Worm (Caenorhabditis elegans): ENCODE data around the gene C35A5.10.

Gene C35A5.10

ce11 chrV:10503011-10503410, 982 bp upstream of the C35A5.10 start, which contains the start of gene C35A5.11:
Gene C35A5.11 (minus strand): TSS chrV:10503111.
- TF ChIP-seq him-1 (tag; optimal IDR thresholded peaks at IDR 0.05), result no peak
- TF ChIP-seq dao-5 (tag; optimal IDR thresholded peaks at IDR 0.05), result no peak
- no peak for TF ChIP-seq W03F9.2 (tag; optimal IDR thresholded peaks at IDR 0.05)

- TF ChIP-seq dao-5 (tag; optimal IDR thresholded peaks at IDR 0.05), result no peak
- TF ChIP-seq him-1 (tag; optimal IDR thresholded peaks at IDR 0.05), result no peak
- no peak for TF ChIP-seq W03F9.2 (tag; optimal IDR thresholded peaks at IDR 0.05)
Observed at ce11 chrV:10505553-10505952, 1.6 kb downstream of the C35A5.10 start, which contains the start of gene C35A5.5. Gene C35A5.5 (plus strand): TSS chrV:10505853.

- no peak for TF ChIP-seq W03F9.2 (tag; optimal IDR thresholded peaks at IDR 0.05)
- no peak for TF ChIP-seq dao-5 (tag; optimal IDR thresholded peaks at IDR 0.05)
- TF ChIP-seq him-1 (tag; optimal IDR thresholded peaks at IDR 0.05), result no peak
Observed at ce11 chrV:10508855-10509254, 4.9 kb downstream of the C35A5.10 start, which contains the start of gene C35A5.6. Gene C35A5.6 (plus strand): TSS chrV:10509137.

- TF ChIP-seq W03F9.2 (tag; optimal IDR thresholded peaks at IDR 0.05), result no peak
Observed at ce11 chrV:10514271-10514670, 10.3 kb downstream of the C35A5.10 start, which contains the start of gene dmsr-8. Gene dmsr-8 (minus strand): TSS chrV:10514371.

ce11 chrV:10516702-10517101, 12.7 kb downstream of the C35A5.10 start:
- TF ChIP-seq him-1 (tag; optimal IDR thresholded peaks at IDR 0.05), result no peak
- TF ChIP-seq dao-5 (tag; optimal IDR thresholded peaks at IDR 0.05), result no peak
- no peak for TF ChIP-seq W03F9.2 (tag; optimal IDR thresholded peaks at IDR 0.05)

ce11 chrV:10525902-10526301, 21.9 kb downstream of the C35A5.10 start, which contains the start of the genes C35A5.8 and hda-11:
Gene C35A5.8 (minus strand): TSS chrV:10525908.
Gene hda-11 (plus strand): TSS chrV:10526184.
- TF ChIP-seq him-1 (tag; optimal IDR thresholded peaks at IDR 0.05) (peak; percentile 47), dao-5 (tag; optimal IDR thresholded peaks at IDR 0.05) (no peak)

ce11 chrV:10528500-10528899, 24.5 kb downstream of the C35A5.10 start, which contains the start of gene F25D1.3:
Gene F25D1.3 (plus strand): TSS chrV:10528724.
- TF ChIP-seq W03F9.2 (tag; optimal IDR thresholded peaks at IDR 0.05), result no peak
- no peak for TF ChIP-seq him-1 (tag; optimal IDR thresholded peaks at IDR 0.05)
- no peak for TF ChIP-seq dao-5 (tag; optimal IDR thresholded peaks at IDR 0.05)

ce11 chrV:10529600-10529999, 25.6 kb downstream of the C35A5.10 start:
- TF ChIP-seq W03F9.2 (tag; optimal IDR thresholded peaks at IDR 0.05), result no peak
- no peak for TF ChIP-seq him-1 (tag; optimal IDR thresholded peaks at IDR 0.05)
- no peak for TF ChIP-seq dao-5 (tag; optimal IDR thresholded peaks at IDR 0.05)

ce11 chrV:10532725-10533124, 28.7 kb downstream of the C35A5.10 start, which contains the start of gene txt-10:
Gene txt-10 (minus strand): TSS chrV:10532825.
- TF ChIP-seq him-1 (tag; optimal IDR thresholded peaks at IDR 0.05) (no peak), dao-5 (tag; optimal IDR thresholded peaks at IDR 0.05) (no peak), W03F9.2 (tag; optimal IDR thresholded peaks at IDR 0.05) (no peak)

- TF ChIP-seq W03F9.2 (tag; optimal IDR thresholded peaks at IDR 0.05) (peak; percentile 20), him-1 (tag; optimal IDR thresholded peaks at IDR 0.05) (no peak), dao-5 (tag; optimal IDR thresholded peaks at IDR 0.05) (no peak)
Observed at ce11 chrV:10535325-10535724, 31.3 kb downstream of the C35A5.10 start.

ce11 chrV:10536095-10536691, 32.2 kb downstream of the C35A5.10 start, which contains the start of gene ppm-1.A:
Gene ppm-1.A (minus strand): TSS chrV:10536388.
- TF ChIP-seq him-1 (tag; optimal IDR thresholded peaks at IDR 0.05), result no peak
- TF ChIP-seq dao-5 (tag; optimal IDR thresholded peaks at IDR 0.05), result no peak
- TF ChIP-seq W03F9.2 (tag; optimal IDR thresholded peaks at IDR 0.05), result no peak

ce11 chrV:10536808-10537207, 32.8 kb downstream of the C35A5.10 start:
- TF ChIP-seq W03F9.2 (tag; optimal IDR thresholded peaks at IDR 0.05) (peak; percentile 72), him-1 (tag; optimal IDR thresholded peaks at IDR 0.05) (peak; percentile 88), dao-5 (tag; optimal IDR thresholded peaks at IDR 0.05) (no peak)

ce11 chrV:10539114-10539513, 35.1 kb downstream of the C35A5.10 start, which contains the start of gene F25D1.8:
Gene F25D1.8 (plus strand): TSS chrV:10539414.
- no peak for TF ChIP-seq him-1 (tag; optimal IDR thresholded peaks at IDR 0.05)
- no peak for TF ChIP-seq dao-5 (tag; optimal IDR thresholded peaks at IDR 0.05)
- TF ChIP-seq W03F9.2 (tag; optimal IDR thresholded peaks at IDR 0.05), result no peak

- TF ChIP-seq dao-5 (tag; optimal IDR thresholded peaks at IDR 0.05), result no peak
- no peak for TF ChIP-seq him-1 (tag; optimal IDR thresholded peaks at IDR 0.05)
- TF ChIP-seq W03F9.2 (tag; optimal IDR thresholded peaks at IDR 0.05), result no peak
Observed at ce11 chrV:10540024-10540423, 36.0 kb downstream of the C35A5.10 start, which contains the start of gene degt-1. Gene degt-1 (plus strand): TSS chrV:10540324.

Measured in whole organism, L4/young adult.